Worm (Caenorhabditis elegans) whole organism, L4 larva: ENCODE data around the gene nhr-268.

ENCODE experiments used
- F10B5.3 ChIP-seq: sonication (generic microtip); optimal IDR thresholded peaks from 2 replicates; lab custom pipeline; 2016; ENCODE audit warnings: mild to moderate bottlenecking, missing genetic modification characterization, missing compliant biosample characterization
- F37D6.2 ChIP-seq: sonication (generic microtip); optimal IDR thresholded peaks from 2 replicates; lab custom pipeline; 2016; ENCODE audit warnings: mild to moderate bottlenecking, missing genetic modification characterization, missing compliant biosample characterization
- R02D3.7 ChIP-seq: fragments of 150-350 bp; sonication (generic microtip); optimal IDR thresholded peaks from 3 replicates; lab custom pipeline; 2014; ENCODE audit warnings: missing biosample characterization, missing genetic modification characterization
- T20F7.1 ChIP-seq: fragments of 200-800 bp; sonication (Bioruptor generic); optimal IDR thresholded peaks from 2 replicates; lab custom pipeline; 2018; ENCODE audit warnings: mild to moderate bottlenecking, missing genetic modification characterization, missing compliant biosample characterization
- aly-2 ChIP-seq: sonication (generic microtip); optimal IDR thresholded peaks from 2 replicates; lab custom pipeline; 2018; ENCODE audit warnings: missing biosample characterization, missing genetic modification characterization
- attf-4 ChIP-seq: sonication (generic microtip); optimal IDR thresholded peaks from 3 replicates; lab custom pipeline; 2017; ENCODE audit warnings: missing biosample characterization, missing genetic modification characterization
- cey-2 ChIP-seq: sonication (generic microtip); optimal IDR thresholded peaks from 3 replicates; lab custom pipeline; 2017; ENCODE audit warnings: missing genetic modification characterization, mild to moderate bottlenecking, missing compliant biosample characterization, antibody characterized with exemption, borderline replicate concordance; ENCODE audit not compliant: insufficient read depth
- daf-16 ChIP-seq, 3 experiments: sonication (generic microtip); optimal IDR thresholded peaks; 2 replicates each; lab custom pipeline; 2016 to 2017; ENCODE audit warnings: missing genetic modification characterization in 3 of 3, missing genetic modification reagents in 3 of 3, mild to moderate bottlenecking in 2 of 3, missing compliant biosample characterization in 2 of 3, missing biosample characterization in 1 of 3, moderate library complexity in 1 of 3
- dmd-6 ChIP-seq: fragments of 200-800 bp; sonication (Bioruptor generic); IDR thresholded peaks from 2 replicates; pipeline ENCODE4 v1.3.6; 2022; ENCODE audit warnings: missing genetic modification reagents, missing genetic modification characterization, missing compliant biosample characterization
- dmd-9 ChIP-seq: fragments of 200-800 bp; sonication (Bioruptor generic); IDR thresholded peaks from 2 replicates; pipeline ENCODE4 v1.3.6; 2022; ENCODE audit warnings: missing genetic modification reagents, missing genetic modification characterization, missing compliant biosample characterization
- dpl-1 ChIP-seq: fragments of 150-350 bp; optimal IDR thresholded peaks from 2 replicates; lab custom pipeline; 2014; ENCODE audit warnings: missing biosample characterization, missing genetic modification reagents, missing genetic modification characterization
- dve-1 ChIP-seq: sonication (generic microtip); optimal IDR thresholded peaks from 2 replicates; lab custom pipeline; 2017; ENCODE audit warnings: antibody characterized with exemption, mild to moderate bottlenecking, missing genetic modification characterization, missing compliant biosample characterization; ENCODE audit not compliant: insufficient read depth
- egl-27 ChIP-seq: sonication (generic microtip); optimal IDR thresholded peaks from 3 replicates; lab custom pipeline; 2017; ENCODE audit warnings: missing biosample characterization, missing genetic modification reagents, missing genetic modification characterization
- egl-43 ChIP-seq: fragments of 200-800 bp; sonication (Bioruptor generic); IDR thresholded peaks from 2 replicates; pipeline ENCODE4 v1.3.6; 2022; ENCODE audit warnings: missing genetic modification reagents, missing genetic modification characterization, missing compliant biosample characterization
- fos-1 ChIP-seq: fragments of 150-350 bp; optimal IDR thresholded peaks from 2 replicates; lab custom pipeline; 2014; ENCODE audit warnings: missing biosample characterization, missing genetic modification characterization
- gei-8 ChIP-seq: fragments of 200-800 bp; sonication (Bioruptor generic); optimal IDR thresholded peaks from 2 replicates; lab custom pipeline; 2018; ENCODE audit warnings: mild to moderate bottlenecking, missing genetic modification characterization, missing compliant biosample characterization
- hlh-11 ChIP-seq: fragments of 200-800 bp; sonication (Bioruptor generic); optimal IDR thresholded peaks from 2 replicates; lab custom pipeline; 2018; ENCODE audit warnings: mild to moderate bottlenecking, missing genetic modification characterization, missing compliant biosample characterization
- hlh-30 ChIP-seq: sonication (generic microtip); optimal IDR thresholded peaks from 2 replicates; lab custom pipeline; 2017; ENCODE audit warnings: antibody characterized with exemption, mild to moderate bottlenecking, missing genetic modification characterization, missing compliant biosample characterization; ENCODE audit not compliant: insufficient read depth
- hmg-1.1 ChIP-seq: fragments of 200-800 bp; sonication (Bioruptor generic); IDR thresholded peaks from 2 replicates; pipeline ENCODE4 v1.3.6; 2022; ENCODE audit warnings: missing genetic modification reagents, missing genetic modification characterization, missing compliant biosample characterization
- lim-7 ChIP-seq: fragments of 200-800 bp; sonication (Bioruptor generic); IDR thresholded peaks from 2 replicates; pipeline ENCODE4 v1.3.6; 2022; ENCODE audit warnings: missing genetic modification characterization, missing compliant biosample characterization
- lin-13 ChIP-seq: fragments of 150-350 bp; optimal IDR thresholded peaks from 2 replicates; lab custom pipeline; 2014; ENCODE audit warnings: missing biosample characterization, missing genetic modification reagents, missing genetic modification characterization
- lsy-2 ChIP-seq, 2 experiments: fragments of 150-350 bp in 1 of 2; sonication (generic microtip) in 1 of 2; optimal IDR thresholded peaks; 2 replicates each; lab custom pipeline; 2014 to 2017; ENCODE audit warnings: missing biosample characterization in 2 of 2, missing genetic modification characterization in 2 of 2
- madf-5 ChIP-seq, 2 experiments: fragments of 200-800 bp; sonication (Bioruptor generic); IDR thresholded peaks; 2 replicates each; pipeline ENCODE4 v1.3.6; 2022; ENCODE audit warnings: missing compliant biosample characterization in 2 of 2, missing genetic modification characterization in 2 of 2
- mdl-1 ChIP-seq, 2 experiments: fragments of 150-350 bp in 1 of 2; sonication (generic microtip) in 1 of 2; optimal IDR thresholded peaks; 2 replicates each; lab custom pipeline; 2014 to 2017; ENCODE audit warnings: missing biosample characterization in 2 of 2, missing genetic modification characterization in 2 of 2
- mdt-29 ChIP-seq: fragments of 200-800 bp; sonication (Bioruptor generic); IDR thresholded peaks from 2 replicates; pipeline ENCODE4 v1.3.6; 2022; ENCODE audit warnings: missing genetic modification reagents, missing genetic modification characterization, missing compliant biosample characterization
- mes-2 ChIP-seq: sonication (generic microtip); optimal IDR thresholded peaks from 2 replicates; lab custom pipeline; 2016; ENCODE audit warnings: missing genotype, mild to moderate bottlenecking, missing genetic modification characterization, missing compliant biosample characterization; ENCODE audit not compliant: poor library complexity, severe bottlenecking
- nhr-10 ChIP-seq: fragments of 150-350 bp; optimal IDR thresholded peaks from 2 replicates; lab custom pipeline; 2014; ENCODE audit warnings: missing biosample characterization, missing genetic modification characterization
- nhr-102 ChIP-seq: sonication (generic microtip); optimal IDR thresholded peaks from 2 replicates; lab custom pipeline; 2016; ENCODE audit warnings: mild to moderate bottlenecking, missing genetic modification characterization, moderate library complexity, missing compliant biosample characterization
- nhr-11 ChIP-seq: fragments of 150-350 bp; optimal IDR thresholded peaks from 2 replicates; lab custom pipeline; 2014; ENCODE audit warnings: missing biosample characterization, missing genetic modification characterization
- nhr-111 ChIP-seq: fragments of 200-800 bp; sonication (Bioruptor generic); optimal IDR thresholded peaks from 2 replicates; lab custom pipeline; 2018; ENCODE audit warnings: mild to moderate bottlenecking, missing genetic modification characterization, missing compliant biosample characterization
- nhr-28 ChIP-seq: fragments of 150-350 bp; optimal IDR thresholded peaks from 2 replicates; lab custom pipeline; 2014; ENCODE audit warnings: missing biosample characterization, missing genetic modification characterization
- nhr-41 ChIP-seq: fragments of 200-800 bp; sonication (Bioruptor generic); IDR thresholded peaks from 2 replicates; pipeline ENCODE4 v1.3.6; 2022; ENCODE audit warnings: missing genetic modification reagents, missing genetic modification characterization, missing compliant biosample characterization
- nhr-48 ChIP-seq: sonication (generic microtip); optimal IDR thresholded peaks from 2 replicates; lab custom pipeline; 2016; ENCODE audit warnings: mild to moderate bottlenecking, missing genetic modification characterization, missing compliant biosample characterization
- nhr-6 ChIP-seq: fragments of 150-350 bp; optimal IDR thresholded peaks from 2 replicates; lab custom pipeline; 2014; ENCODE audit warnings: missing biosample characterization, missing genetic modification characterization
- nhr-77 ChIP-seq: fragments of 150-350 bp; optimal IDR thresholded peaks from 2 replicates; lab custom pipeline; 2014; ENCODE audit warnings: missing biosample characterization, missing genetic modification characterization
- pha-4 ChIP-seq, 2 experiments: fragments of 150-350 bp in 1 of 2; fragments of 200-800 bp in 1 of 2; sonication (Bioruptor generic) in 1 of 2; IDR thresholded peaks in 1 of 2; optimal IDR thresholded peaks in 1 of 2; 2 replicates each; pipeline versions ENCODE4 v1.3.6 to Lab custom; 2014 to 2022; ENCODE audit warnings: missing genetic modification characterization in 2 of 2, missing genetic modification reagents in 2 of 2, missing biosample characterization in 1 of 2, missing compliant biosample characterization in 1 of 2
- php-3 ChIP-seq: fragments of 200-800 bp; sonication (Bioruptor generic); IDR thresholded peaks from 2 replicates; pipeline ENCODE4 v1.3.6; 2022; ENCODE audit warnings: missing genetic modification reagents, missing genetic modification characterization, missing compliant biosample characterization
- pqm-1 ChIP-seq: sonication (generic microtip); optimal IDR thresholded peaks from 2 replicates; lab custom pipeline; 2017; ENCODE audit warnings: missing biosample characterization, missing genetic modification characterization
- saeg-2 ChIP-seq: fragments of 200-800 bp; sonication (Bioruptor generic); IDR thresholded peaks from 2 replicates; pipeline ENCODE4 v1.3.6; 2022; ENCODE audit warnings: missing genetic modification reagents, missing genetic modification characterization, missing compliant biosample characterization
- set-16 ChIP-seq: fragments of 200-800 bp; sonication (Bioruptor generic); IDR thresholded peaks from 2 replicates; pipeline ENCODE4 v1.3.6; 2022; ENCODE audit warnings: missing genetic modification reagents, missing genetic modification characterization, missing compliant biosample characterization
- snpc-1.2 ChIP-seq: fragments of 200-800 bp; sonication (Bioruptor generic); IDR thresholded peaks from 2 replicates; pipeline ENCODE4 v1.3.6; 2022; ENCODE audit warnings: missing genetic modification reagents, missing genetic modification characterization, missing compliant biosample characterization
- spr-3 ChIP-seq: fragments of 200-800 bp; sonication (Bioruptor generic); optimal IDR thresholded peaks from 2 replicates; lab custom pipeline; 2018; ENCODE audit warnings: mild to moderate bottlenecking, missing genetic modification characterization, missing compliant biosample characterization
- tag-97 ChIP-seq: fragments of 200-800 bp; sonication (Bioruptor generic); IDR thresholded peaks from 2 replicates; pipeline ENCODE4 v1.3.6; 2022; ENCODE audit warnings: missing genetic modification characterization, missing compliant biosample characterization
- tra-1 ChIP-seq: fragments of 200-800 bp; sonication (Bioruptor generic); IDR thresholded peaks from 2 replicates; pipeline ENCODE4 v1.3.6; 2022; ENCODE audit warnings: missing genetic modification reagents, missing genetic modification characterization, missing compliant biosample characterization
- zag-1 ChIP-seq: fragments of 150-350 bp; optimal IDR thresholded peaks from 2 replicates; lab custom pipeline; 2014; ENCODE audit warnings: missing biosample characterization, missing genetic modification characterization
- zip-11 ChIP-seq: fragments of 200-800 bp; sonication (Bioruptor generic); IDR thresholded peaks from 2 replicates; pipeline ENCODE4 v1.3.6; 2022; ENCODE audit warnings: missing genetic modification characterization, missing compliant biosample characterization

Gene nhr-268

ce11 chrV:15664053-15664661, 25.9 kb upstream of the nhr-268 start (continued):
- TF ChIP-seq attf-4 (tag; lab: Kevin White, UChicago): no peak
- no peak for TF ChIP-seq egl-27
- peak; percentile 44 for TF ChIP-seq nhr-77 (tag; lab: Kevin White, UChicago)
- peak; percentile 13 for TF ChIP-seq nhr-48 (tag; lab: Kevin White, UChicago)
- no peak for TF ChIP-seq aly-2 (tag; lab: Kevin White, UChicago)
- no peak for TF ChIP-seq zip-11 (GFP tag; lab: Robert Waterston, UW)
- no peak for TF ChIP-seq lin-13 (GFP tag; lab: Kevin White, UChicago)
- TF ChIP-seq nhr-41 (GFP tag; lab: Robert Waterston, UW): no peak
- TF ChIP-seq dpl-1: no peak
- TF ChIP-seq nhr-11 (tag; lab: Kevin White, UChicago): peak; percentile 60
- TF ChIP-seq hmg-1.1: no peak; the same call in 1 of the 2 replicates
- no peak for TF ChIP-seq saeg-2 (GFP tag; lab: Robert Waterston, UW)
- TF ChIP-seq tag-97 (GFP tag; lab: Robert Waterston, UW): no peak
- TF ChIP-seq daf-16 (GFP tag; optimal IDR thresholded peaks at IDR 0.05; lab: Kevin White, UChicago): no peak
- TF ChIP-seq daf-16 (tag; optimal IDR thresholded peaks at IDR 0.05; lab: Kevin White, UChicago): peak; percentile 30
- no peak for TF ChIP-seq cey-2
- no peak for TF ChIP-seq madf-5 (GFP tag; IDR thresholded peaks at IDR 0.05; lab: Robert Waterston, UW)
- 0 out of 2 replicates have a peak, but pooled peaks have one; percentile 35 for TF ChIP-seq egl-43
- TF ChIP-seq lim-7: no peak
- no peak for TF ChIP-seq R02D3.7 (tag; lab: Kevin White, UChicago)
- TF ChIP-seq set-16: no peak
- no peak for TF ChIP-seq nhr-10 (tag; lab: Kevin White, UChicago)
- no peak for TF ChIP-seq F37D6.2 (tag; lab: Kevin White, UChicago)
- no peak for TF ChIP-seq dmd-9 (GFP tag; lab: Robert Waterston, UW)
- no peak for TF ChIP-seq snpc-1.2 (GFP tag; lab: Robert Waterston, UW)
- TF ChIP-seq nhr-111: no peak

ce11 chrV:15666718-15667117, 23.3 kb upstream of the nhr-268 start:
- TF ChIP-seq mes-2 (tag; lab: Kevin White, UChicago): peak; percentile 51
- no peak for TF ChIP-seq fos-1 (tag; lab: Kevin White, UChicago)
- TF ChIP-seq saeg-2 (GFP tag; lab: Robert Waterston, UW): 0 out of 2 replicates have a peak, but pooled peaks have one; percentile 27
- TF ChIP-seq aly-2 (tag; lab: Kevin White, UChicago): no peak
- peak; percentile 96 for TF ChIP-seq hlh-11 (tag; lab: Kevin White, UChicago)
- no peak for TF ChIP-seq spr-3 (GFP tag; lab: Kevin White, UChicago)
- TF ChIP-seq lim-7: no peak
- no peak for TF ChIP-seq attf-4 (tag; lab: Kevin White, UChicago)
- no peak for TF ChIP-seq nhr-10 (tag; lab: Kevin White, UChicago)
- no peak for TF ChIP-seq nhr-6 (tag; lab: Kevin White, UChicago)
- TF ChIP-seq nhr-48 (tag; lab: Kevin White, UChicago): peak; percentile 68
- peak in 1 of 2 experiments; percentile 77 for TF ChIP-seq daf-16 (GFP tag; optimal IDR thresholded peaks at IDR 0.05; lab: Kevin White, UChicago)
- peak; percentile 99 for TF ChIP-seq daf-16 (tag; optimal IDR thresholded peaks at IDR 0.05; lab: Kevin White, UChicago)
- TF ChIP-seq tra-1 (GFP tag; lab: Robert Waterston, UW): peak; percentile 74
- TF ChIP-seq dve-1 (tag; lab: Kevin White, UChicago): peak; percentile 96
- TF ChIP-seq pha-4 (GFP tag; IDR thresholded peaks at IDR 0.05; lab: Robert Waterston, UW): peak; percentile 50; the same call in 1 of the 2 replicates
- TF ChIP-seq pha-4 (tag; optimal IDR thresholded peaks at IDR 0.05; lab: Kevin White, UChicago): no peak
- TF ChIP-seq php-3 (GFP tag; lab: Robert Waterston, UW): peak; percentile 63; the same call in 1 of the 2 replicates
- TF ChIP-seq nhr-77 (tag; lab: Kevin White, UChicago): peak; percentile 82
- TF ChIP-seq gei-8 (GFP tag; lab: Kevin White, UChicago): no peak
- TF ChIP-seq egl-27: no peak
- TF ChIP-seq nhr-102 (tag; lab: Kevin White, UChicago): peak; percentile 70
- TF ChIP-seq T20F7.1 (GFP tag; lab: Kevin White, UChicago): no peak
- peak; percentile 61 for TF ChIP-seq hlh-30 (tag; lab: Kevin White, UChicago)
- 0 out of 2 replicates have a peak, but pooled peaks have one; percentile 24 for TF ChIP-seq mdt-29 (GFP tag; lab: Robert Waterston, UW)
- peak; percentile 90 for TF ChIP-seq pqm-1
- peak; percentile 99 for TF ChIP-seq dmd-6 (GFP tag; lab: Robert Waterston, UW)
- TF ChIP-seq dpl-1: no peak
- no peak for TF ChIP-seq set-16
- TF ChIP-seq nhr-28 (tag; lab: Kevin White, UChicago): peak; percentile 93
- TF ChIP-seq lsy-2 (tag; optimal IDR thresholded peaks at IDR 0.05; lab: Kevin White, UChicago): no peak
- peak in 1 of 2 experiments; percentile 72 for TF ChIP-seq mdl-1 (tag; optimal IDR thresholded peaks at IDR 0.05; lab: Kevin White, UChicago)
- TF ChIP-seq zag-1: no peak
- TF ChIP-seq F10B5.3: no peak
